Fruit fly (Drosophila melanogaster) whole organism, embryonic: Measurements from ENCODE around the gene CG4586.
A peak's percentile ranks its signal among the peaks of the same experiment; 100 is the strongest.

Experiments used
- B-H2 ChIP-seq: fragments of 200-800 bp; sonication (Bioruptor generic); optimal IDR thresholded peaks from 2 replicates; lab custom pipeline; 2018; ENCODE audit warnings: missing biosample characterization, mild to moderate bottlenecking, missing genetic modification characterization
- Bgb ChIP-seq: fragments of 200-800 bp; sonication (Bioruptor generic); IDR thresholded peaks from 2 replicates; pipeline ENCODE4 v1.3.6; 2022; ENCODE audit warnings: missing biosample characterization, missing genetic modification characterization; ENCODE audit not compliant: partially characterized antibody
- C15 ChIP-seq: fragments of 200-800 bp; sonication (Bioruptor generic); IDR thresholded peaks from 3 replicates; pipeline ENCODE4 v1.3.6; 2022; ENCODE audit warnings: missing biosample characterization, missing genetic modification characterization
- CG10209 ChIP-seq: fragments of 200-800 bp; sonication (Bioruptor generic); optimal IDR thresholded peaks from 3 replicates; lab custom pipeline; 2017; ENCODE audit warnings: missing biosample characterization, mild to moderate bottlenecking, missing genetic modification characterization, missing genetic modification reagents
- CG10267 ChIP-seq: fragments of 200-800 bp; sonication (Bioruptor generic); optimal IDR thresholded peaks from 2 replicates; lab custom pipeline; 2018; ENCODE audit warnings: missing biosample characterization, mild to moderate bottlenecking, missing genetic modification characterization, moderate library complexity
- CG11696 ChIP-seq: fragments of 200-800 bp; sonication (Bioruptor generic); IDR thresholded peaks from 2 replicates; pipeline ENCODE4 v1.3.6; 2022; ENCODE audit warnings: missing biosample characterization, missing genetic modification characterization
- CG12391 ChIP-seq: fragments of 200-800 bp; sonication (Bioruptor generic); optimal IDR thresholded peaks from 3 replicates; lab custom pipeline; 2018; ENCODE audit warnings: missing biosample characterization, mild to moderate bottlenecking, missing genetic modification characterization, moderate library complexity
- CG13287 ChIP-seq: fragments of 200-800 bp; sonication (Bioruptor generic); IDR thresholded peaks from 2 replicates; pipeline ENCODE4 v1.3.6; 2022; ENCODE audit warnings: missing biosample characterization, missing genetic modification characterization; ENCODE audit not compliant: partially characterized antibody
- CG15073 ChIP-seq: fragments of 200-800 bp; sonication (Bioruptor generic); optimal IDR thresholded peaks from 2 replicates; lab custom pipeline; 2016; ENCODE audit warnings: missing biosample characterization, missing genetic modification characterization
- CG17568 ChIP-seq: fragments of 200-800 bp; sonication (Bioruptor generic); optimal IDR thresholded peaks from 2 replicates; lab custom pipeline; 2018; ENCODE audit warnings: missing biosample characterization, mild to moderate bottlenecking, missing genetic modification characterization, moderate library complexity
- CG17612 ChIP-seq: fragments of 200-800 bp; sonication (Bioruptor generic); IDR thresholded peaks from 2 replicates; pipeline ENCODE4 v1.3.6; 2022; ENCODE audit warnings: missing biosample characterization, missing genetic modification characterization
- CG2712 ChIP-seq: fragments of 200-800 bp; optimal IDR thresholded peaks from 3 replicates; lab custom pipeline; 2019; ENCODE audit warnings: missing biosample characterization, mild to moderate bottlenecking, missing genetic modification characterization, moderate library complexity
- CG2875 ChIP-seq: fragments of 200-800 bp; sonication (Bioruptor generic); optimal IDR thresholded peaks from 2 replicates; lab custom pipeline; 2017; ENCODE audit warnings: missing biosample characterization, mild to moderate bottlenecking, missing genetic modification characterization, missing genetic modification reagents
- CG30431 ChIP-seq: fragments of 200-800 bp; sonication (Bioruptor generic); optimal IDR thresholded peaks from 2 replicates; lab custom pipeline; 2017; ENCODE audit warnings: missing biosample characterization, missing genetic modification characterization
- CG3838 ChIP-seq: fragments of 200-800 bp; sonication (Bioruptor generic); optimal IDR thresholded peaks from 3 replicates; lab custom pipeline; 2016; ENCODE audit warnings: missing biosample characterization, missing genetic modification characterization
- CG4404 ChIP-seq: fragments of 200-800 bp; sonication (Bioruptor generic); IDR thresholded peaks from 2 replicates; pipeline ENCODE4 v1.3.6; 2022; ENCODE audit warnings: missing biosample characterization, missing genetic modification characterization
- CG4424 ChIP-seq: fragments of 200-800 bp; sonication (Bioruptor generic); optimal IDR thresholded peaks from 3 replicates; lab custom pipeline; 2016; ENCODE audit warnings: missing biosample characterization, missing genetic modification characterization
- CG4617 ChIP-seq: fragments of 200-800 bp; sonication (Bioruptor generic); optimal IDR thresholded peaks from 3 replicates; lab custom pipeline; 2016; ENCODE audit warnings: missing biosample characterization, missing genetic modification characterization, borderline replicate concordance
- CG5953 ChIP-seq: fragments of 200-800 bp; sonication (Bioruptor generic); IDR thresholded peaks from 2 replicates; pipeline ENCODE4 v1.3.6; 2022; ENCODE audit warnings: missing biosample characterization, missing genetic modification characterization
- CG8765 ChIP-seq: fragments of 200-800 bp; sonication (Bioruptor generic); IDR thresholded peaks from 2 replicates; pipeline ENCODE4 v1.3.6; 2022; ENCODE audit warnings: missing biosample characterization, missing genetic modification characterization
- CG8944 ChIP-seq: fragments of 200-800 bp; sonication (Bioruptor generic); optimal IDR thresholded peaks from 3 replicates; lab custom pipeline; 2016; ENCODE audit warnings: missing biosample characterization, missing genetic modification characterization
- CoRest ChIP-seq: fragments of 200-800 bp; sonication (Bioruptor generic); optimal IDR thresholded peaks from 3 replicates; lab custom pipeline; 2018; ENCODE audit warnings: missing biosample characterization, mild to moderate bottlenecking, missing genetic modification characterization, moderate library complexity
- Ets65A ChIP-seq: fragments of 200-800 bp; sonication (Bioruptor generic); peaks from one replicate; lab custom pipeline; 2016; ENCODE audit warnings: missing biosample characterization, missing genetic modification characterization
- GATAe ChIP-seq: fragments of 200-800 bp; sonication (Bioruptor generic); conservative IDR thresholded peaks from 2 replicates; pipeline ENCODE4 v1.3.6; 2022; ENCODE audit warnings: missing biosample characterization, missing genetic modification characterization
- Hey ChIP-seq: fragments of 200-800 bp; sonication (Bioruptor generic); optimal IDR thresholded peaks from 3 replicates; lab custom pipeline; 2018; ENCODE audit warnings: missing biosample characterization, mild to moderate bottlenecking, missing genetic modification characterization
- HmgZ ChIP-seq: fragments of 200-800 bp; sonication (Bioruptor generic); optimal IDR thresholded peaks from 2 replicates; lab custom pipeline; 2018; ENCODE audit warnings: missing biosample characterization, mild to moderate bottlenecking, missing genetic modification characterization
- Jarid2 ChIP-seq: fragments of 200-800 bp; sonication (Bioruptor generic); optimal IDR thresholded peaks from 3 replicates; lab custom pipeline; 2017; ENCODE audit warnings: mild to moderate bottlenecking, missing biosample characterization, missing genetic modification reagents, missing genetic modification characterization
- Myb ChIP-seq: fragments of 200-800 bp; sonication (Bioruptor generic); optimal IDR thresholded peaks from 2 replicates; lab custom pipeline; 2016; ENCODE audit warnings: missing biosample characterization, missing genetic modification characterization
- Sox100B ChIP-seq: fragments of 200-800 bp; sonication (Bioruptor generic); optimal IDR thresholded peaks from 3 replicates; lab custom pipeline; 2018; ENCODE audit warnings: missing biosample characterization, mild to moderate bottlenecking, missing genetic modification characterization
- ara ChIP-seq: fragments of 200-800 bp; sonication (Bioruptor generic); IDR thresholded peaks from 2 replicates; pipeline ENCODE4 v1.3.6; 2022; ENCODE audit warnings: missing biosample characterization, missing genetic modification characterization
- cato ChIP-seq: fragments of 200-800 bp; sonication (Bioruptor generic); optimal IDR thresholded peaks from 2 replicates; lab custom pipeline; 2016; ENCODE audit warnings: missing biosample characterization, missing genetic modification characterization, borderline replicate concordance
- corto ChIP-seq: fragments of 200-800 bp; sonication (Bioruptor generic); optimal IDR thresholded peaks from 2 replicates; lab custom pipeline; 2016; ENCODE audit warnings: missing biosample characterization, mild to moderate bottlenecking, missing genetic modification characterization, moderate library complexity
- danr ChIP-seq: fragments of 200-800 bp; sonication (Bioruptor generic); IDR thresholded peaks from 2 replicates; pipeline ENCODE4 v1.3.6; 2022; ENCODE audit warnings: missing biosample characterization, missing genetic modification characterization
- disco-r ChIP-seq: fragments of 200-800 bp; sonication (Bioruptor generic); optimal IDR thresholded peaks from 2 replicates; lab custom pipeline; 2016; ENCODE audit warnings: missing biosample characterization, missing genetic modification characterization
- dmrt99B ChIP-seq: fragments of 200-800 bp; sonication (Bioruptor generic); optimal IDR thresholded peaks from 2 replicates; lab custom pipeline; 2018; ENCODE audit warnings: missing biosample characterization, mild to moderate bottlenecking, missing genetic modification characterization, moderate library complexity
- ems ChIP-seq: fragments of 200-800 bp; sonication (Bioruptor generic); optimal IDR thresholded peaks from 3 replicates; lab custom pipeline; 2016; ENCODE audit warnings: missing biosample characterization, missing genetic modification characterization
- eyg ChIP-seq: fragments of 200-800 bp; sonication (Bioruptor generic); optimal IDR thresholded peaks from 3 replicates; lab custom pipeline; 2016; ENCODE audit warnings: missing biosample characterization, missing genetic modification characterization
- gsb ChIP-seq: fragments of 200-800 bp; sonication (Bioruptor generic); IDR thresholded peaks from 2 replicates; pipeline ENCODE4 v1.3.6; 2022; ENCODE audit warnings: missing biosample characterization, missing genetic modification characterization
- gsb-n ChIP-seq: fragments of 200-800 bp; sonication (Bioruptor generic); optimal IDR thresholded peaks from 3 replicates; lab custom pipeline; 2018; ENCODE audit warnings: missing biosample characterization, mild to moderate bottlenecking, missing genetic modification characterization
- ind ChIP-seq: fragments of 200-800 bp; sonication (Bioruptor generic); optimal IDR thresholded peaks from 3 replicates; lab custom pipeline; 2016; ENCODE audit warnings: missing biosample characterization, missing genetic modification characterization
- lilli ChIP-seq: fragments of 200-800 bp; sonication (Bioruptor generic); optimal IDR thresholded peaks from 3 replicates; lab custom pipeline; 2016; ENCODE audit warnings: missing biosample characterization, missing genetic modification characterization
- mam ChIP-seq: fragments of 200-800 bp; sonication (Bioruptor generic); optimal IDR thresholded peaks from 3 replicates; lab custom pipeline; 2016; ENCODE audit warnings: missing biosample characterization, missing genetic modification characterization
- p53 ChIP-seq: fragments of 200-800 bp; sonication (Bioruptor generic); optimal IDR thresholded peaks from 2 replicates; lab custom pipeline; 2016; ENCODE audit warnings: missing biosample characterization, missing genetic modification characterization
- phol ChIP-seq: fragments of 200-800 bp; sonication (Bioruptor generic); optimal IDR thresholded peaks from 3 replicates; lab custom pipeline; 2018; ENCODE audit warnings: missing biosample characterization, mild to moderate bottlenecking, missing genetic modification characterization, moderate library complexity
- pros ChIP-seq: fragments of 200-800 bp; sonication (Bioruptor generic); optimal IDR thresholded peaks from 3 replicates; lab custom pipeline; 2019; ENCODE audit warnings: missing biosample characterization, mild to moderate bottlenecking, missing genetic modification characterization, moderate library complexity
- slp2 ChIP-seq: fragments of 200-800 bp; sonication (Bioruptor generic); optimal IDR thresholded peaks from 2 replicates; lab custom pipeline; 2016; ENCODE audit warnings: missing biosample characterization, missing genetic modification characterization
- sr ChIP-seq: fragments of 200-800 bp; sonication (Bioruptor generic); IDR thresholded peaks from 3 replicates; pipeline ENCODE4 v1.3.6; 2022; ENCODE audit warnings: missing biosample characterization, missing genetic modification characterization
- tap ChIP-seq: fragments of 200-800 bp; optimal IDR thresholded peaks from 3 replicates; lab custom pipeline; 2019; ENCODE audit warnings: missing biosample characterization, mild to moderate bottlenecking, missing genetic modification characterization, moderate library complexity
- tll ChIP-seq, 2 experiments: fragments of 200-800 bp in 1 of 2; fragments of >200 bp in 1 of 2; sonication (Bioruptor generic) in 1 of 2; optimal IDR thresholded peaks; 2 replicates each; lab custom pipeline; 2017 to 2019; ENCODE audit warnings: missing biosample characterization in 2 of 2, missing genetic modification characterization in 2 of 2, mild to moderate bottlenecking in 1 of 2, moderate library complexity in 1 of 2

The CG4586 gene

dm6 chrX:6985182-6985851, 15.6 kb downstream of the CG4586 start (continued):
- TF ChIP-seq ems (peak; percentile 60), CG2875 (GFP tag; lab: Kevin White, UChicago) (peak; percentile 69), CG12391 (peak; percentile 90), Hey (tag; lab: Kevin White, UChicago) (no peak), CG8765 (GFP tag; lab: Robert Waterston, UW) (peak; percentile 53; the same call in 1 of the 2 replicates), gsb-n (peak; percentile 90), B-H2 (no peak), C15 (GFP tag; lab: Robert Waterston, UW) (no peak), CG30431 (peak; percentile 67), sr (GFP tag; lab: Robert Waterston, UW) (no peak), CG5953 (GFP tag; lab: Robert Waterston, UW) (peak; percentile 36; the same call in 1 of the 2 replicates), Myb (GFP tag; lab: Kevin White, UChicago) (peak; percentile 42), ind (peak; percentile 64), CG17568 (GFP tag; lab: Kevin White, UChicago) (peak; percentile 67), tap (peak; percentile 61), pros (GFP tag; lab: Kevin White, UChicago) (peak; percentile 20), CG13287 (GFP tag; lab: Robert Waterston, UW) (peak; percentile 10; the same call in 1 of the 2 replicates), gsb (GFP tag; lab: Robert Waterston, UW) (no peak), p53 (GFP tag; lab: Kevin White, UChicago) (no peak), HmgZ (peak; percentile 7), Sox100B (peak; percentile 71), CG10209 (GFP tag; lab: Kevin White, UChicago) (peak; percentile 72), mam (GFP tag; lab: Kevin White, UChicago) (peak; percentile 67), slp2 (GFP tag; lab: Kevin White, UChicago) (peak; percentile 69), Jarid2 (GFP tag; lab: Kevin White, UChicago) (peak; percentile 13), corto (GFP tag; lab: Kevin White, UChicago) (peak; percentile 83), dmrt99B (tag; lab: Kevin White, UChicago) (peak; percentile 79), Ets65A (GFP tag; lab: Kevin White, UChicago) (peak; percentile 95), disco-r (GFP tag; lab: Kevin White, UChicago) (peak; percentile 46), CG11696 (no peak), CG4424 (peak; percentile 81), tll (GFP tag; optimal IDR thresholded peaks at IDR 0.05; lab: Kevin White, UChicago) (no peak), eyg (GFP tag; lab: Kevin White, UChicago) (peak; percentile 56), Bgb (peak; percentile 54; the same call in 1 of the 2 replicates), lilli (GFP tag; lab: Kevin White, UChicago) (peak; percentile 83), danr (GFP tag; lab: Robert Waterston, UW) (peak; percentile 33; the same call in 1 of the 2 replicates), CG4404 (GFP tag; lab: Robert Waterston, UW) (peak; percentile 70), ara (GFP tag; lab: Robert Waterston, UW) (peak; percentile 92), CG15073 (peak; percentile 42), CG4617 (GFP tag; lab: Kevin White, UChicago) (peak; percentile 14), GATAe (no peak), CG10267 (peak; percentile 83), CoRest (tag; lab: Kevin White, UChicago) (peak; percentile 77), phol (tag; lab: Kevin White, UChicago) (peak; percentile 81), cato (GFP tag; lab: Kevin White, UChicago) (peak; percentile 6), CG3838 (GFP tag; lab: Kevin White, UChicago) (peak; percentile 49), CG2712 (peak; percentile 94), CG17612 (no peak), CG8944 (GFP tag; lab: Kevin White, UChicago) (peak; percentile 68)
